Worm (Caenorhabditis elegans) whole organism, early embryonic: ENCODE measurements around the gene M18.6.

Source experiments
- B0310.2 ChIP-seq: sonication (generic microtip); optimal IDR thresholded peaks from 2 replicates; lab custom pipeline; 2016; ENCODE audit warnings: mild to moderate bottlenecking, missing genetic modification characterization, missing compliant biosample characterization
- F13C5.2 ChIP-seq: sonication (generic microtip); optimal IDR thresholded peaks from 2 replicates; lab custom pipeline; 2017; ENCODE audit warnings: mild to moderate bottlenecking, missing genetic modification characterization, inconsistent platforms, missing compliant biosample characterization
- aly-1 ChIP-seq: sonication (generic microtip); optimal IDR thresholded peaks from 2 replicates; lab custom pipeline; 2016; ENCODE audit warnings: missing genetic modification characterization, missing compliant biosample characterization
- ama-1 ChIP-seq: fragments of 150-350 bp; optimal IDR thresholded peaks from 2 replicates; lab custom pipeline; 2014
- ceh-13 ChIP-seq: fragments of 200-800 bp; sonication (Bioruptor generic); optimal IDR thresholded peaks from 2 replicates; lab custom pipeline; 2018; ENCODE audit warnings: mild to moderate bottlenecking, missing genetic modification characterization, missing compliant biosample characterization
- ets-7 ChIP-seq: sonication (generic microtip); optimal IDR thresholded peaks from 2 replicates; lab custom pipeline; 2016; ENCODE audit warnings: missing genotype, missing genetic modification characterization, missing compliant biosample characterization
- flt-1 ChIP-seq: fragments of 200-800 bp; sonication (Bioruptor generic); IDR thresholded peaks from 2 replicates; pipeline ENCODE4 v1.3.6; 2022; ENCODE audit warnings: missing genetic modification characterization, missing compliant biosample characterization
- hmbx-1 ChIP-seq: sonication (generic microtip); optimal IDR thresholded peaks from 2 replicates; lab custom pipeline; 2016; ENCODE audit warnings: mild to moderate bottlenecking, missing genetic modification characterization, missing compliant biosample characterization
- hmg-4 ChIP-seq: fragments of 200-800 bp; sonication (Bioruptor generic); optimal IDR thresholded peaks from 2 replicates; lab custom pipeline; 2018; ENCODE audit warnings: mild to moderate bottlenecking, missing genetic modification characterization, missing compliant biosample characterization
- hnd-1 ChIP-seq: sonication (generic microtip); optimal IDR thresholded peaks from 2 replicates; lab custom pipeline; 2016; ENCODE audit warnings: missing genetic modification characterization, missing compliant biosample characterization
- pes-1 ChIP-seq: fragments of 200-800 bp; sonication (Bioruptor generic); IDR thresholded peaks from 2 replicates; pipeline ENCODE4 v1.3.6; 2022; ENCODE audit warnings: missing genetic modification reagents, missing genetic modification characterization, missing compliant biosample characterization
- scrt-1 ChIP-seq: fragments of 200-800 bp; sonication (Bioruptor generic); IDR thresholded peaks from 2 replicates; pipeline ENCODE4 v1.3.6; 2022; ENCODE audit warnings: missing genetic modification characterization, missing compliant biosample characterization
- sea-1 ChIP-seq: fragments of 200-800 bp; sonication (Bioruptor generic); conservative IDR thresholded peaks from 2 replicates; pipeline ENCODE4 v1.3.6; 2022; ENCODE audit warnings: missing genetic modification characterization, missing compliant biosample characterization
- tra-4 ChIP-seq: sonication (generic microtip); optimal IDR thresholded peaks from 2 replicates; lab custom pipeline; 2017; ENCODE audit warnings: missing genetic modification characterization, missing compliant biosample characterization

DNA sequence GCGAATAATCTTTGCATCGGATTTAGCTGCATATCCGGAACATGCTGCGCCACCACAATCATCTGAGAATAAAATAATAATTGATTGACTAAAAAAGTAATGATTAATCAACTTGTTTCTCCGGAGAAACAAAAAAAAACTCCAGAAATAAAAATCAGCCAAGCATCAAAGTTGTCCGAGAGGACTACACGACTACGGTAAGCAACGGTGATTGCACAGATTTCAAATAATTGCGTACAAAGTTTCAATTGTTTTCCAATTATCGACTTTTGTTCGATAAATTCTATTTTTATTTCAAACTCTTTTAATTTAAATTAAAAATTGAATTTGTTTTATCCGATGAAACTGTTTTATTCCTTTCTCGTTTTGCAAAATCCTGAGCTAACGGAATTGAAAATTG, 27.7 kb upstream of the M18.6 start, which contains the start of gene cpsf-4:
- TF ChIP-seq ama-1 (no peak), hnd-1 (tag; lab: Kevin White, UChicago) (no peak), tra-4 (tag; lab: Kevin White, UChicago) (no peak), scrt-1 (no peak), pes-1 (no peak), ets-7 (tag; lab: Kevin White, UChicago) (no peak), flt-1 (GFP tag; lab: Robert Waterston, UW) (no peak), F13C5.2 (tag; lab: Kevin White, UChicago) (no peak), sea-1 (GFP tag; lab: Robert Waterston, UW) (no peak), aly-1 (tag; lab: Kevin White, UChicago) (no peak), B0310.2 (tag; lab: Kevin White, UChicago) (no peak), ceh-13 (GFP tag; lab: Kevin White, UChicago) (no peak), hmg-4 (GFP tag; lab: Kevin White, UChicago) (no peak), hmbx-1 (tag; lab: Kevin White, UChicago) (no peak)
